Worm (Caenorhabditis elegans) whole organism, L4 larva: ENCODE measurements around the gene erp-44.2.

Experiments used
- F26F4.8 ChIP-seq: fragments of 200-800 bp; sonication (Bioruptor generic); conservative IDR thresholded peaks from 2 replicates; pipeline ENCODE4 v1.3.6; 2022; ENCODE audit warnings: missing genetic modification characterization, missing compliant biosample characterization
- T26A8.4 ChIP-seq: fragments of 200-800 bp; sonication (Bioruptor generic); IDR thresholded peaks from 2 replicates; pipeline ENCODE4 v1.3.6; 2022; ENCODE audit warnings: missing genetic modification characterization, missing compliant biosample characterization
- ceh-82 ChIP-seq: sonication (generic microtip); optimal IDR thresholded peaks from 2 replicates; lab custom pipeline; 2017; ENCODE audit warnings: missing biosample characterization, missing genetic modification characterization
- hlh-11 ChIP-seq: fragments of 200-800 bp; sonication (Bioruptor generic); optimal IDR thresholded peaks from 2 replicates; lab custom pipeline; 2018; ENCODE audit warnings: mild to moderate bottlenecking, missing genetic modification characterization, missing compliant biosample characterization
- lin-29 ChIP-seq: fragments of 200-800 bp; sonication (Bioruptor generic); IDR thresholded peaks from 2 replicates; pipeline ENCODE4 v1.3.6; 2022; ENCODE audit warnings: missing genetic modification reagents, missing genetic modification characterization, missing compliant biosample characterization
- nhr-102 ChIP-seq: sonication (generic microtip); optimal IDR thresholded peaks from 2 replicates; lab custom pipeline; 2016; ENCODE audit warnings: mild to moderate bottlenecking, missing genetic modification characterization, moderate library complexity, missing compliant biosample characterization
- nhr-111 ChIP-seq: fragments of 200-800 bp; sonication (Bioruptor generic); optimal IDR thresholded peaks from 2 replicates; lab custom pipeline; 2018; ENCODE audit warnings: mild to moderate bottlenecking, missing genetic modification characterization, missing compliant biosample characterization
- nhr-77 ChIP-seq: fragments of 150-350 bp; optimal IDR thresholded peaks from 2 replicates; lab custom pipeline; 2014; ENCODE audit warnings: missing biosample characterization, missing genetic modification characterization
- snpc-4 ChIP-seq: fragments of 150-350 bp; optimal IDR thresholded peaks from 2 replicates; lab custom pipeline; 2014; ENCODE audit warnings: missing biosample characterization, missing genetic modification characterization
- unc-39 ChIP-seq: sonication (generic microtip); optimal IDR thresholded peaks from 2 replicates; lab custom pipeline; 2017; ENCODE audit warnings: missing biosample characterization, missing genetic modification characterization
- unc-62 ChIP-seq, 3 experiments: fragments of 150-350 bp in 1 of 3; sonication (generic microtip); optimal IDR thresholded peaks in 2 of 3; peaks in 1 of 3; 1 replicate in 1 of 3; 2 replicates in 2 of 3; lab custom pipeline; 2014 to 2017; ENCODE audit warnings: missing biosample characterization in 3 of 3, missing genetic modification characterization in 3 of 3, missing genetic modification reagents in 3 of 3, missing genotype in 1 of 3
- ztf-11 ChIP-seq: fragments of 150-350 bp; optimal IDR thresholded peaks from 2 replicates; lab custom pipeline; 2014; ENCODE audit warnings: missing biosample characterization, missing genetic modification characterization

DNA sequence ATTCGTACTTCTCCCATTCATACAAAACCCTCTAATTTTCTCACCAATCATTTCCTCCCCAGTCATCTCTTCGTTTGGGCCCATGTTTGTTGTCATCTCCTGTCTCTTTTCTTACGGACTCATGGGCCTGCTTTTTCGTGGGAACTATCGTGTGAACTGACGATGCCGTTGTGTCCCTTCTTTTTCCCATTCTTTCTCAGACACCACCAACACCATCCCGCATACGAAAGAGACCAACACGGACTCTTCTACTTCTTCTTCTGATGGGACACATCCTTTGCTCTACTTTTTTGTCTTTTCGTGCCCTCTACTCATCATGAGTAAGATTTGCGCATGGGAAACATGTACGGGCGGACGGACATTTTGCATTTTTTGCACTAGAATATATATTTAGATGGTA is 15.9 kb upstream of the erp-44.2 start:
- TF ChIP-seq lin-29 (GFP tag; lab: Robert Waterston, UW) (no peak), unc-39 (tag; lab: Kevin White, UChicago) (no peak), F26F4.8 (GFP tag; lab: Robert Waterston, UW) (no peak), snpc-4 (tag; lab: Kevin White, UChicago) (no peak), nhr-102 (tag; lab: Kevin White, UChicago) (no peak), nhr-77 (tag; lab: Kevin White, UChicago) (no peak), ztf-11 (no peak), unc-62 (GFP tag; optimal IDR thresholded peaks at IDR 0.05 in 1 of 2; lab: Kevin White, UChicago) (no peak), unc-62 (tag; optimal IDR thresholded peaks at IDR 0.05; lab: Kevin White, UChicago) (no peak), T26A8.4 (GFP tag; lab: Robert Waterston, UW) (no peak), ceh-82 (tag; lab: Kevin White, UChicago) (no peak), nhr-111 (GFP tag; lab: Kevin White, UChicago) (no peak), hlh-11 (no peak)
